Worm (Caenorhabditis elegans) whole organism, midembryonic: ENCODE measurements around the gene cdt-2.
A peak's percentile ranks its signal among the peaks of the same experiment; 100 is the strongest.

ENCODE experiments used
- T22C8.4 ChIP-seq: fragments of 200-800 bp; sonication (Bioruptor generic); IDR thresholded peaks from 2 replicates; pipeline ENCODE4 v1.3.6; 2022; ENCODE audit warnings: missing genetic modification characterization, missing compliant biosample characterization
- cog-1 ChIP-seq: sonication (generic microtip); optimal IDR thresholded peaks from 2 replicates; lab custom pipeline; 2016; ENCODE audit warnings: missing genetic modification characterization, missing compliant biosample characterization
- flt-1 ChIP-seq: fragments of 200-800 bp; sonication (Bioruptor generic); IDR thresholded peaks from 2 replicates; pipeline ENCODE4 v1.3.6; 2022; ENCODE audit warnings: missing genetic modification characterization, missing compliant biosample characterization
- klf-2 ChIP-seq: fragments of 200-800 bp; sonication (Bioruptor generic); conservative IDR thresholded peaks from 2 replicates; pipeline ENCODE4 v1.3.6; 2022; ENCODE audit warnings: missing genetic modification reagents, missing genetic modification characterization, missing compliant biosample characterization
- med-1 ChIP-seq: sonication (generic microtip); optimal IDR thresholded peaks from 2 replicates; lab custom pipeline; 2017; ENCODE audit warnings: missing genetic modification characterization, mild to moderate bottlenecking, missing compliant biosample characterization, antibody characterized with exemption, missing genetic modification reagents; ENCODE audit not compliant: insufficient read depth
- ref-1 ChIP-seq: fragments of 200-800 bp; sonication (Bioruptor generic); conservative IDR thresholded peaks from 2 replicates; pipeline ENCODE4 v1.3.6; 2022; ENCODE audit warnings: missing genetic modification reagents, missing genetic modification characterization, missing compliant biosample characterization
- tab-1 ChIP-seq: fragments of 200-800 bp; sonication (Bioruptor generic); IDR thresholded peaks from 2 replicates; pipeline ENCODE4 v1.3.6; 2022; ENCODE audit warnings: missing genetic modification characterization, missing compliant biosample characterization
- ztf-23 ChIP-seq: fragments of 200-800 bp; sonication (Bioruptor generic); IDR thresholded peaks from 2 replicates; pipeline ENCODE4 v1.3.6; 2022; ENCODE audit warnings: missing genetic modification reagents, missing genetic modification characterization, missing compliant biosample characterization
- ztf-29 ChIP-seq: fragments of 200-800 bp; sonication (Bioruptor generic); IDR thresholded peaks from 2 replicates; pipeline ENCODE4 v1.3.6; 2022; ENCODE audit warnings: missing genetic modification reagents, missing genetic modification characterization, missing compliant biosample characterization

Gene cdt-2

ce11 chrV:15014164-15014563 lies 23.2 kb upstream of the cdt-2 start, which contains the start of gene obr-2:
TSS of gene obr-2 (minus strand) at chrV:15014264.
- TF ChIP-seq ref-1 (no peak), tab-1 (GFP tag; lab: Robert Waterston, UW) (no peak), T22C8.4 (no peak), klf-2 (GFP tag; lab: Robert Waterston, UW) (no peak), ztf-23 (GFP tag; lab: Robert Waterston, UW) (no peak)

DNA sequence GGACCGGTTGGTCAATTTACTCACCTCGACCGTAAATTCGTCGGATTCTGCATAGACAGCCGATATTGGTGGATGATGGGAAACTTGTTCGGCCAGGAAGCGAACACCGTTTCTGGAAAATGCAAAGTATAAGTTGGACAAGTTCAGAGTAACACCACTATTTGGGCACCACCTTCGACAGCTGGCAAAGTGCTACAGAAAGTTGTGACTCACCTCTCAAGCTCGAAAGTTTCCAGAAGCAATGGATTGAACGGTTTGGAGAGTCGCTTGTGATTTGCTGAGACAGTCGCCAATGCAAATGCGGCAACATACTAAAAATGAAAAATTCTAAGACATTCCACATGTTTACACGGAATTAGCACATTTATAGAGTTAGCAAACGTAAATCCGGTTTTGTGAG lies 22.4 kb upstream of the cdt-2 start:
- TF ChIP-seq med-1 (GFP tag; lab: Kevin White, UChicago) (no peak), T22C8.4 (no peak), flt-1 (GFP tag; lab: Robert Waterston, UW) (no peak), tab-1 (GFP tag; lab: Robert Waterston, UW) (no peak), cog-1 (tag; lab: Kevin White, UChicago) (no peak), klf-2 (GFP tag; lab: Robert Waterston, UW) (no peak), ztf-23 (GFP tag; lab: Robert Waterston, UW) (no peak), ztf-29 (GFP tag; lab: Robert Waterston, UW) (no peak)

- TF ChIP-seq T22C8.4 (no peak), tab-1 (GFP tag; lab: Robert Waterston, UW) (no peak), cog-1 (tag; lab: Kevin White, UChicago) (no peak), klf-2 (GFP tag; lab: Robert Waterston, UW) (no peak), ztf-29 (GFP tag; lab: Robert Waterston, UW) (no peak)
Measured at ce11 chrV:15012542-15013301, 21.8 kb upstream of the cdt-2 start.

DNA sequence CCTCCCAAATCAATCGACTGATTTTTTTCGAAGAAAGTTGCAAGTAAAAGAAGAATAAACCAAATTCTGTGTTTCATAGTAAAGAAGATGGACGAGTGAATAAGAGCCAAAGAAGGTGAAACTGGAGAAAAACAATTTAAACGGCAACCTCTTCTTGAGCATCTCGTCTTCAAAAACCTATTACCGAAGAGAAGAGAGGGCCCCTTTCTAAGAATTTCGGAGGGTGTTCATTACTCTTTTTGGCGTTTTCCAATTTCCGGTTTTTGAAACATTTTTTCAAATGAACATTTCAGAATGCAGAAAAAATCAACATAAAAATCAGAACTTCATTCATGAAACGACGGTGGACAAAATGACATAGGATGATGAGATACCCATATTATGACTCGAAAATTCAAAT lies 20.6 kb upstream of the cdt-2 start, which contains the start of gene nmr-2:
Gene nmr-2 (minus strand): TSS at position 101 of the 400 bp plus-strand sequence.
- TF ChIP-seq T22C8.4 (no peak), ztf-29 (GFP tag; lab: Robert Waterston, UW) (no peak), klf-2 (GFP tag; lab: Robert Waterston, UW) (no peak)

ce11 chrV:15004800-15005199 lies 13.9 kb upstream of the cdt-2 start, which contains the start of gene hrde-2:
TSS of gene hrde-2 (plus strand) at chrV:15005100.
- TF ChIP-seq ztf-29 (GFP tag; lab: Robert Waterston, UW) = no peak
- no peak for TF ChIP-seq med-1 (GFP tag; lab: Kevin White, UChicago)
- no peak for TF ChIP-seq ztf-23 (GFP tag; lab: Robert Waterston, UW)
- TF ChIP-seq T22C8.4 = no peak
- TF ChIP-seq klf-2 (GFP tag; lab: Robert Waterston, UW) = no peak
- no peak for TF ChIP-seq ref-1
- TF ChIP-seq cog-1 (tag; lab: Kevin White, UChicago) = no peak

DNA sequence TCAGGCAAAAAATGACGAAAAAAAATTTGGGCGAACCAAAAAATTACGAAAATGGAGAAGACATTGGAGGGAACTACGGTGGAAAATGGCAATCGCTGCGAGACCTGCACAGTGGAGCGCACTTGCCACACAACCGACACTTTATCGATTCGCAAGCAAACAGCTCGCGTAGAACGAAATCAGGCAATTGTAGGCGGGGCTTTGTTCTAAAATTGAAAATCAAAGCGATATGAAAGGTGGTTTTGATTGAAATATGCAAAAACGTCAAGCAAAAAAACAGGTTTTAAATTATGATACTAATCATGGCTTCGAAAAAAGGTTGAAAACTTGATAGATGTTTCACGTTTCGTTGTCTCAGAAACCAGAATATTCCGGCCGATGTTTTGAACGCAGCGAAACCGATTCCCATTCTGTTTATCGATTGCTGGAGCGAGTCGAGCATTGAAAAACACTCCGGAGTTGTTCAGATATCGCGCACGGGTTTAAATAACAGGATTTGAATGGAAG lies 11.3 kb upstream of the cdt-2 start, which contains the start of the genes fib-1 and mut-15:
Gene fib-1 (minus strand): TSS at position 40 of the 507 bp plus-strand sequence.
Gene mut-15 (plus strand): TSS at position 360 of the 507 bp plus-strand sequence.
- TF ChIP-seq flt-1 (GFP tag; lab: Robert Waterston, UW) = peak; percentile 82
- TF ChIP-seq ztf-29 (GFP tag; lab: Robert Waterston, UW) = 0 out of 2 replicates have a peak, but pooled peaks have one; percentile 26
- TF ChIP-seq T22C8.4 = peak; percentile 73
- TF ChIP-seq ref-1 = 0 out of 2 replicates have a peak, but pooled peaks have one; percentile 31
- TF ChIP-seq cog-1 (tag; lab: Kevin White, UChicago) = peak; percentile 93
- 0 out of 2 replicates have a peak, but pooled peaks have one; percentile 38 for TF ChIP-seq klf-2 (GFP tag; lab: Robert Waterston, UW)
- no peak for TF ChIP-seq tab-1 (GFP tag; lab: Robert Waterston, UW)
- peak; percentile 72 for TF ChIP-seq ztf-23 (GFP tag; lab: Robert Waterston, UW)
- no peak for TF ChIP-seq med-1 (GFP tag; lab: Kevin White, UChicago)

- no peak for TF ChIP-seq flt-1 (GFP tag; lab: Robert Waterston, UW)
- TF ChIP-seq tab-1 (GFP tag; lab: Robert Waterston, UW) = no peak
- TF ChIP-seq med-1 (GFP tag; lab: Kevin White, UChicago) = no peak
- no peak for TF ChIP-seq cog-1 (tag; lab: Kevin White, UChicago)
- TF ChIP-seq ztf-23 (GFP tag; lab: Robert Waterston, UW) = no peak
Measured at ce11 chrV:15001536-15001935, 10.6 kb upstream of the cdt-2 start.

DNA sequence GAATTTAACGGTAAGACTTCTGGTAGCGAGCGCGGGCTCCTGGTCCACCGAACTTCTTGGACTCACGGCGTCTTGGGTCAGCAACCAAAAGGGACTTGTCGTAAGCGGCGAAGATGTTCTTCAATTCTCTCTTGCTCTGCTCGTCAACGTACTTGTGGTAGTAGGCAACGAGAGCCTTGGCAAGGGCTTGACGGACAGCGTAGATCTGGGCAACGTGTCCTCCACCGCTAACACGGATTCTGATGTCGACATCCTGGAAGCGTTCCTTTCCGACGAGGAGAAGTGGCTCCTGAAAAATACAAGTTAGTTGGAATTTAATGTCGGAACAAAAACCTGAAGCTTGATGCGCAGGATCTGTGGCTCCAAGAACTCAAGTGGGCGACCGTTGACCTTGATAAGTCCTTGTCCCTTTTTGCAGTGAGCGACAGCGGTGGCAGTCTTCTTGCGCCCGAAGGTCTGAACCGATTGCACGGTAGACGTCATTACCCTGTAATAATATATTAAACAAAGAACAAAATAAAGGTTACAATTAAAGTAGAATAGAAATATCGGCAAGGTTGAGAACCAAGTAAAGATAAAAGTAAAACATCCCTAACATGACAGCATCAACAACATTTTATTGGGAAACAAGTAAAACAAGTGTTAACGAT lies 9.3 kb upstream of the cdt-2 start, which contains the start of gene rps-16:
Gene rps-16 (minus strand): TSS at position 487 of the 650 bp plus-strand sequence.
- TF ChIP-seq ref-1 (no peak), flt-1 (GFP tag; lab: Robert Waterston, UW) (0 out of 2 replicates have a peak, but pooled peaks have one; percentile 6), med-1 (GFP tag; lab: Kevin White, UChicago) (no peak), cog-1 (tag; lab: Kevin White, UChicago) (no peak), ztf-29 (GFP tag; lab: Robert Waterston, UW) (no peak)

DNA sequence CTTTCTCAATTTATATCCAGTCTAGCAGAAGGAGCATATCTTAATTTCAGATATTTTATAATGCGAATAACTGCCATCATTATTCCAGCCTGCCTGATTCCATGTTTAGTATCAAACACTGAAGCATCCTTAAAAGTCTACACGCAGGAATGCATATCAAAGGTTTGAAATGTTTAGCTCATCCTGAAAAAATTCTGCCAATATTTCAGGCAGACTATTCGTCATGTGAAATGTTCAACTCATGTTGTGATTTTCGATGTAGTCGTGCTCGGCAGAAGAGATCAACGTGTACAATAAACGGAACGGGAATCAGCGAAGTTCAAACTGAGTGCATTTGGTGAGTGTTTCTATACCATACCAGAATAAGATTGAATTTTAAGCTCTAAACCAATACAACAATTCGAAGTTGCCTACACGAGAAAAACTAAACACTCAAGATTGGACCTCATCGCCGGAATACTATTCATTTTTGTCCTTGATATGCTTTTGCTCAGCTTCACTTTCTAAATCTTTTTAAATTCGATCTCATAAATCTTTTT lies 8.6 kb upstream of the cdt-2 start, which contains the start of gene T01C3.11:
Gene T01C3.11 (plus strand): TSS at position 51 of the 539 bp plus-strand sequence.
- TF ChIP-seq T22C8.4 (no peak), ztf-29 (GFP tag; lab: Robert Waterston, UW) (no peak), tab-1 (GFP tag; lab: Robert Waterston, UW) (no peak), med-1 (GFP tag; lab: Kevin White, UChicago) (no peak), ref-1 (no peak), ztf-23 (GFP tag; lab: Robert Waterston, UW) (no peak), flt-1 (GFP tag; lab: Robert Waterston, UW) (no peak), klf-2 (GFP tag; lab: Robert Waterston, UW) (no peak), cog-1 (tag; lab: Kevin White, UChicago) (no peak)
